Worm (Caenorhabditis elegans) whole organism, L2 larva: ENCODE measurements around the gene F31D5.1.

Experiments used
- F13H6.1 ChIP-seq: sonication (generic microtip); optimal IDR thresholded peaks from 2 replicates; lab custom pipeline; 2016; ENCODE audit warnings: missing genetic modification characterization, missing compliant biosample characterization
- elt-1 ChIP-seq: fragments of 150-350 bp; optimal IDR thresholded peaks from 2 replicates; lab custom pipeline; 2014; ENCODE audit warnings: missing biosample characterization, missing genetic modification characterization
- mab-5 ChIP-seq: fragments of 150-350 bp; optimal IDR thresholded peaks from 2 replicates; lab custom pipeline; 2014; ENCODE audit warnings: missing biosample characterization, missing genetic modification characterization
- nhr-11 ChIP-seq: fragments of 150-350 bp; optimal IDR thresholded peaks from 2 replicates; lab custom pipeline; 2014; ENCODE audit warnings: missing biosample characterization, missing genetic modification characterization
- nhr-129 ChIP-seq: fragments of 150-350 bp; optimal IDR thresholded peaks from 2 replicates; lab custom pipeline; 2014; ENCODE audit warnings: missing biosample characterization, missing genetic modification characterization
- unc-39 ChIP-seq: fragments of 150-350 bp; optimal IDR thresholded peaks from 2 replicates; lab custom pipeline; 2014; ENCODE audit warnings: missing biosample characterization, missing genetic modification characterization

DNA sequence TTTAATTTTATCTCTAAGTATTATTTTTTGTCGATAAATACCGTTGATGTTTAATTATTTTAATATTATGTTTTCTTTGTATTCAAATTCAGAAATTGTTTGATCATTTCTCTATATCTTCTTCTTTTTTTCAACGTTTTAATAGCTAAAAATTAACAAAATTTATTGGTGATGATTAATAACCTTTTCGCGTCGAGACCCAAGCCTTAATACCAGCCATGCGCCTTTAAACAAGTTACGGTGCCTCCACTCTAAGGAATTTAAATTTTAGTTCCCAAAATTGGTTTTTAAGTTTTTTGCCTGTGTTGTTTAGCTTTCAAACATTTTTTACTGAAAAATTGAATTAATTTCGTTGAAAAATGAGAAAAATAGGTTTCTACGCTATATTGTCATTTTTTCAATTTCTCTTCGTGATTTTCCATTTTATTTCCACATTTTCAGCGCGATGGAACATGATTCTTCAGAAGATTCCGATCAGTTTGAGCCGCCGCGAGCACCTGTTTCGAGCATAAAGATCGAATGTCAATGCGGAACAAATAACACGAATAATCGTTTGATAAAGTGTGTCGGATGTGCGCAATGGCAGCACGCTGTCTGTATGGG is 10.0 kb downstream of the F31D5.1 start, which contains the start of gene C16A11.3:
- TF ChIP-seq F13H6.1 (no peak), unc-39 (tag; lab: Kevin White, UChicago) (no peak), nhr-11 (tag; lab: Kevin White, UChicago) (no peak), nhr-129 (tag; lab: Kevin White, UChicago) (no peak), elt-1 (tag; lab: Kevin White, UChicago) (no peak), mab-5 (tag; lab: Kevin White, UChicago) (no peak)
